Worm (Caenorhabditis elegans): Measurements from ENCODE around the gene srd-10.

DNA sequence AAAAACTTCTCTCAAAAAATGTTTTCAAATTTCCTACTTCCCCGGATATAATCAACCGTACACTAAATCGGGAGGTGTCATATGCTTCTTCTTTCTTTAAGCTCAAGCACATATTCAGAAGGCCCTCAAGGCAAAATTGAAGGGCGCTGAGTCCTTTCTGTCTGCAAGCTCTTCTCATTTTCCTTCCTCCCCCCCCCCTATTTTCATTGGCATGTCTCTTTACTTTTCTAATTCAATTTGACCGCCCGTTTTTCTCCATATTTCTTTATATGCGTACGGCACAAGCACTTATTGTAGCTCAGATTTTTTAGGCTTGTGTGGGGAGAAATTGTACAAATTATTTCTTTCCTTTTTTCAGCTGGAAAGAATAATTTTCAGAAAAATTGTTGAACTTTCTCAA, 19.3 kb upstream of the srd-10 start:
- no peak for TF ChIP-seq ztf-11 (tag; optimal IDR thresholded peaks at IDR 0.05)
- TF ChIP-seq nhr-2 (tag; optimal IDR thresholded peaks at IDR 0.05): no peak
- no peak for TF ChIP-seq unc-62 (GFP tag; optimal IDR thresholded peaks at IDR 0.05)
- TF ChIP-seq mab-5 (tag; optimal IDR thresholded peaks at IDR 0.05): no peak
- TF ChIP-seq mep-1 (tag; optimal IDR thresholded peaks at IDR 0.05): no peak
- TF ChIP-seq unc-120 (tag; optimal IDR thresholded peaks at IDR 0.05; ENCODE audit: poor library complexity, severe bottlenecking): no peak
- no peak for TF ChIP-seq elt-3 (tag; optimal IDR thresholded peaks at IDR 0.05)
- no peak for TF ChIP-seq nhr-12 (tag; optimal IDR thresholded peaks at IDR 0.05)
